Worm (Caenorhabditis elegans) whole organism, L4/young adult: Measurements from ENCODE around the gene pph-4.1.

Source experiments
- W03F9.2 ChIP-seq: fragments of 150-350 bp; optimal IDR thresholded peaks from 2 replicates; lab custom pipeline; 2014; ENCODE audit warnings: missing biosample characterization, missing genetic modification characterization
- dao-5 ChIP-seq: sonication (generic microtip); optimal IDR thresholded peaks from 2 replicates; lab custom pipeline; 2016; ENCODE audit warnings: missing genotype, missing genetic modification characterization, moderate library complexity, missing compliant biosample characterization
- him-1 ChIP-seq: sonication (generic microtip); optimal IDR thresholded peaks from 2 replicates; lab custom pipeline; 2016; ENCODE audit warnings: missing genotype, missing genetic modification reagents, missing genetic modification characterization, missing compliant biosample characterization

pph-4.1 gene

ce11 chrIII:12327528-12327997, 23.6 kb downstream of the pph-4.1 start, which contains the start of the genes zip-12 and Y75B8A.63:
Gene zip-12, plus strand, starts transcription at chrIII:12327914.
Gene Y75B8A.63, plus strand, starts transcription at chrIII:12327947.
- no peak for TF ChIP-seq W03F9.2 (tag; lab: Kevin White, UChicago)
- no peak for TF ChIP-seq dao-5 (tag; lab: Kevin White, UChicago)
- TF ChIP-seq him-1 (tag; lab: Kevin White, UChicago): no peak

ce11 chrIII:12325284-12325683, 25.9 kb downstream of the pph-4.1 start:
- TF ChIP-seq him-1 (tag; lab: Kevin White, UChicago): no peak
- TF ChIP-seq dao-5 (tag; lab: Kevin White, UChicago): no peak
- no peak for TF ChIP-seq W03F9.2 (tag; lab: Kevin White, UChicago)

- TF ChIP-seq him-1 (tag; lab: Kevin White, UChicago): no peak
- TF ChIP-seq dao-5 (tag; lab: Kevin White, UChicago): no peak
- TF ChIP-seq W03F9.2 (tag; lab: Kevin White, UChicago): no peak
These were observed 32.3 kb downstream of the pph-4.1 start, which contains the start of gene Y75B8A.28 for ce11 chrIII:12318794-12319193. Gene Y75B8A.28, plus strand, starts transcription at chrIII:12319089.

ce11 chrIII:12317492-12317891, 33.6 kb downstream of the pph-4.1 start:
- TF ChIP-seq him-1 (tag; lab: Kevin White, UChicago) (no peak), dao-5 (tag; lab: Kevin White, UChicago) (no peak), W03F9.2 (tag; lab: Kevin White, UChicago) (no peak)

ce11 chrIII:12315179-12315578, 36.0 kb downstream of the pph-4.1 start, which contains the start of gene Y75B8A.37:
Gene Y75B8A.37, plus strand, starts transcription at chrIII:12315479.
- TF ChIP-seq him-1 (tag; lab: Kevin White, UChicago) (no peak), W03F9.2 (tag; lab: Kevin White, UChicago) (no peak), dao-5 (tag; lab: Kevin White, UChicago) (no peak)

- TF ChIP-seq him-1 (tag; lab: Kevin White, UChicago) (no peak), W03F9.2 (tag; lab: Kevin White, UChicago) (no peak), dao-5 (tag; lab: Kevin White, UChicago) (no peak)
These were observed 38.2 kb downstream of the pph-4.1 start, which contains the start of gene Y75B8A.39 for ce11 chrIII:12312886-12313285. Gene Y75B8A.39, plus strand, starts transcription at chrIII:12313186.

- TF ChIP-seq W03F9.2 (tag; lab: Kevin White, UChicago) (no peak), him-1 (tag; lab: Kevin White, UChicago) (no peak), dao-5 (tag; lab: Kevin White, UChicago) (no peak)
These were observed 43.7 kb downstream of the pph-4.1 start, which contains the start of gene pqn-92 for ce11 chrIII:12307475-12307874. Gene pqn-92, plus strand, starts transcription at chrIII:12307781.

ce11 chrIII:12304805-12305377, 46.2 kb downstream of the pph-4.1 start:
- no peak for TF ChIP-seq dao-5 (tag; lab: Kevin White, UChicago)
- no peak for TF ChIP-seq W03F9.2 (tag; lab: Kevin White, UChicago)
- TF ChIP-seq him-1 (tag; lab: Kevin White, UChicago): no peak

- TF ChIP-seq dao-5 (tag; lab: Kevin White, UChicago) (no peak), him-1 (tag; lab: Kevin White, UChicago) (no peak), W03F9.2 (tag; lab: Kevin White, UChicago) (no peak)
These were observed 48.1 kb downstream of the pph-4.1 start, which contains the start of gene mrp-8 for ce11 chrIII:12303084-12303483. Gene mrp-8, minus strand, starts transcription at chrIII:12303184.

- no peak for TF ChIP-seq W03F9.2 (tag; lab: Kevin White, UChicago)
- TF ChIP-seq dao-5 (tag; lab: Kevin White, UChicago): no peak
- no peak for TF ChIP-seq him-1 (tag; lab: Kevin White, UChicago)
These were observed 51.9 kb downstream of the pph-4.1 start for ce11 chrIII:12299259-12299658.

ce11 chrIII:12297303-12297702, 53.8 kb downstream of the pph-4.1 start:
- TF ChIP-seq him-1 (tag; lab: Kevin White, UChicago): no peak
- TF ChIP-seq dao-5 (tag; lab: Kevin White, UChicago): no peak
- no peak for TF ChIP-seq W03F9.2 (tag; lab: Kevin White, UChicago)
